Worm (Caenorhabditis elegans): ENCODE results near the gene srsx-25.

- no peak for TF ChIP-seq R02D3.7 (tag; optimal IDR thresholded peaks at IDR 0.05)
- no peak for TF ChIP-seq ZK546.5 (tag; optimal IDR thresholded peaks at IDR 0.05)
- no peak for TF ChIP-seq ama-1 (optimal IDR thresholded peaks at IDR 0.05)
- no peak for TF ChIP-seq nhr-12 (tag; optimal IDR thresholded peaks at IDR 0.05)
- TF ChIP-seq fos-1 (tag; optimal IDR thresholded peaks at IDR 0.05) = no peak
- TF ChIP-seq C34F6.9 (tag; optimal IDR thresholded peaks at IDR 0.05) = peak; percentile 40
- TF ChIP-seq unc-55 (GFP tag; optimal IDR thresholded peaks at IDR 0.05) = peak; percentile 55
- TF ChIP-seq mab-5 (tag; optimal IDR thresholded peaks at IDR 0.05) = no peak
- no peak for TF ChIP-seq zag-1 (tag; optimal IDR thresholded peaks at IDR 0.05)
- no peak for TF ChIP-seq alr-1 (tag; optimal IDR thresholded peaks at IDR 0.05)
- no peak for TF ChIP-seq ceh-16 (tag; optimal IDR thresholded peaks at IDR 0.05)
- TF ChIP-seq lin-13 (GFP tag; optimal IDR thresholded peaks at IDR 0.05) = no peak
- no peak for TF ChIP-seq skn-1 (tag; optimal IDR thresholded peaks at IDR 0.05)
Measured at ce11 chrIV:13370235-13370739, 5.3 kb downstream of the srsx-25 start, which contains the start of the genes rla-2, popl-7 and Y62E10A.24.

Measured in whole organism, L2 larva.